Fruit fly (Drosophila melanogaster): ENCODE measurements around the gene CG1309.
A peak's percentile ranks its signal among the peaks of the same experiment; 100 is the strongest.

Gene CG1309

DNA sequence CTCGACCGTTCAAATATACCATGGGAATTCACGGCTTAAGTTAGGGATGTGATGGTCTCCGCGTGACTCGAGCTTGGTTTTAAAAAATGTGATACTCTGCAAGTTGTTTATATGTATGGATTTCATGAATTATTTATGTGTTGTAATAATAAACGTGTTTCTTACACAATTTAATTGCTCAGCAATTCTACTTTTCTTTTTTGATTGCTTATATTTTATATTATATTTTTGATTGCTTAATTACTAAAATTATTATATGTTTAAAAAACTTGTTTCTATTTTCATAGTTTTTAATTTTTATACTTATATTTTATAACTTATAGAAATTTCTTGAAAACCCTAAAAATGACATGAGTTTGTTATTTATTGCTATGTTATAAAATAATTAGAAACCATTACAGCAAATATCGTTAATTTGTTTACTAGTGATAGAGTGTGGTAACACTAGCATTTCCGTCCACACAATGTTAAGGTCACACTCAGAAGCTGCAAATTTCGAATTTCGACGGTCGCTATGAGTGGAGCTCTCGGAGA, 4.9 kb upstream of the CG1309 start, which contains the start of the genes ago and CG1265 (continued):
- TF ChIP-seq spab (GFP tag; optimal IDR thresholded peaks at IDR 0.05) (no peak), achi (GFP tag; optimal IDR thresholded peaks at IDR 0.05) (peak; percentile 39), CG10631 (GFP tag; optimal IDR thresholded peaks at IDR 0.05) (peak; percentile 61), pdm3 (GFP tag; optimal IDR thresholded peaks at IDR 0.05) (peak; percentile 21), net (GFP tag; optimal IDR thresholded peaks at IDR 0.05) (no peak), CG11902 (GFP tag; optimal IDR thresholded peaks at IDR 0.05) (peak; percentile 4), CG31627 (GFP tag; optimal IDR thresholded peaks at IDR 0.05) (peak; percentile 37), cyc (GFP tag; optimal IDR thresholded peaks at IDR 0.05) (peak; percentile 18)

DNA sequence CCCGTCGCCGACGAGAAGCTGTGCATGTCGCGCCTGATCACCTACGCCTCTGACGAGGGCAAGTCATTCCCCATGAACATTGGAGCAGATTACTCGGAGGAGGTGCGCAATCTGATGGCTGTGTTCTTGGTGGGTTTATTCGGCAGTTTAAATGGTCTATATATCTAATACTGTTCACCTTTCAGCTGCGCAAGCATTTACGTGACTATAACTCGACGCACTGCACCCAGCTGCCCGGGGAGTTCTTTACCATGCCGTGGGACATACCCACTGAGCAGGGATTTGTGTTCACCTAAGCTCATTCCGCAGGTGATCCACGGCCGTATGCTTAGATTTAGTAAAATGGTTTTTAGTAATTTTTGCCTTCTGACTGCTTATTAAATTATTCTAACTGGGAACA, 1.9 kb downstream of the CG1309 start:
- no peak for TF ChIP-seq CG34406 (GFP tag; optimal IDR thresholded peaks at IDR 0.05)
- no peak for TF ChIP-seq achi (GFP tag; optimal IDR thresholded peaks at IDR 0.05)
- TF ChIP-seq CG3032 (tag; optimal IDR thresholded peaks at IDR 0.05) = no peak
- no peak for TF ChIP-seq topi (GFP tag; optimal IDR thresholded peaks at IDR 0.05)
- no peak for TF ChIP-seq CG6792 (GFP tag; optimal IDR thresholded peaks at IDR 0.05)
- TF ChIP-seq CG3919 (GFP tag; optimal IDR thresholded peaks at IDR 0.05) = no peak
- TF ChIP-seq Lpt (GFP tag; optimal IDR thresholded peaks at IDR 0.05) = no peak
- no peak for TF ChIP-seq eg (GFP tag; IDR thresholded peaks at IDR 0.05)
- no peak for TF ChIP-seq CG6276 (GFP tag; optimal IDR thresholded peaks at IDR 0.05)
- no peak for TF ChIP-seq pdm3 (GFP tag; optimal IDR thresholded peaks at IDR 0.05)
- no peak for TF ChIP-seq net (GFP tag; optimal IDR thresholded peaks at IDR 0.05)
- no peak for TF ChIP-seq Sox102F (GFP tag; optimal IDR thresholded peaks at IDR 0.05)
- TF ChIP-seq CG15336 (GFP tag; IDR thresholded peaks at IDR 0.05) = no peak
- TF ChIP-seq CG16779 (tag; optimal IDR thresholded peaks at IDR 0.05) = no peak

DNA sequence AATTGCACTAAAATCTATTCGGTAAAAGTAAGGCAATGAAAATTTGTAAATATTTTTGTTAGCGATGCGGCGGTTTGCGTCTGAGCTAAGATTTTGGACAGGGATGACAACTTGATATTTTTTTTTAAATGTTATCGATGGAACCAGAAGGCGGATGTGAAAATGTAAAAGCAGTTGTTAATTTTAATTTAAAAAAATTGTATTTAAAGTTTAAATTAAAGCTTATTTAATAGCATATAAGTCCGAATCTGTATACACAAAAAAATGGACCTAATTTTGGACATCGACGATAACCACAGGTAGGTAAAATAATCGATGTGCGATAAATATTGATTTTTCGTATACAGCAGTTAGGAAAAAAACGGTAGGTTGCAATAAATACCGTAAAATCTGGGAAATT, 3.2 kb downstream of the CG1309 start, which contains the start of the genes CG11586 and VhaM9.7-a:
Gene CG11586 (minus strand): TSS at position 87 of the 400 bp plus-strand sequence.
Gene VhaM9.7-a (plus strand): TSS at position 322 of the 400 bp plus-strand sequence.
- TF ChIP-seq fkh (GFP tag; optimal IDR thresholded peaks at IDR 0.05) (peak; percentile 58), Eip78C (GFP tag) (peak; percentile 81), CG31627 (GFP tag; optimal IDR thresholded peaks at IDR 0.05) (peak; percentile 12), achi (GFP tag; optimal IDR thresholded peaks at IDR 0.05) (peak; percentile 20), Hr39 (GFP tag; optimal IDR thresholded peaks at IDR 0.05) (peak; percentile 5), dsx (GFP tag; optimal IDR thresholded peaks at IDR 0.05; ENCODE audit: poor library complexity, severe bottlenecking) (no peak), lz (GFP tag; optimal IDR thresholded peaks at IDR 0.05) (peak; percentile 9), pdm3 (GFP tag; optimal IDR thresholded peaks at IDR 0.05) (peak; percentile 14), acj6 (GFP tag; optimal IDR thresholded peaks at IDR 0.05) (peak; percentile 27), CG10631 (GFP tag; optimal IDR thresholded peaks at IDR 0.05) (no peak), esn (GFP tag; optimal IDR thresholded peaks at IDR 0.05) (peak; percentile 48), CG6808 (GFP tag; optimal IDR thresholded peaks at IDR 0.05) (no peak), Hr4 (GFP tag; optimal IDR thresholded peaks at IDR 0.05) (peak; percentile 10)

DNA sequence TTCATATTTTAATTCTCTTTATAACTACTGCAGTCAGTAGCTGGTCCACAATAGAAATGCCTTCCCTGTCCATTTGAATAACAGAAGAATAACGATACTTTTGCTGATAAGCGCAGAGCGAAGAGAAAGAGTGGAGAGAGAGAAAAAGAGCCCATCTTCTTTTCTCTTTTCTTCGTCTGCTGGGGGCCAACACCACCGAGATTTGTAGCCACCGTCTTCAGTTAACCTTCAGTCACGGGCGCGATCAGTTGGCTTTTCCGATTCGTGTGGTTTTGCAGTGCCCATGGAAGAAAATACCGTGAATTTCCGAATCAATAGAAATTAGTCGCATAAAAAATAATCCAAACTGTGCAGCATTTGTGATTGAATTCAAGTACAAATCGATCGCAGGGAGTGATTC, 4.3 kb downstream of the CG1309 start, which contains the start of gene CG1273:
Gene CG1273 (plus strand): TSS at position 218 of the 400 bp plus-strand sequence.
- TF ChIP-seq esn (GFP tag; optimal IDR thresholded peaks at IDR 0.05) (peak; percentile 10), ss (GFP tag; optimal IDR thresholded peaks at IDR 0.05) (no peak)

DNA sequence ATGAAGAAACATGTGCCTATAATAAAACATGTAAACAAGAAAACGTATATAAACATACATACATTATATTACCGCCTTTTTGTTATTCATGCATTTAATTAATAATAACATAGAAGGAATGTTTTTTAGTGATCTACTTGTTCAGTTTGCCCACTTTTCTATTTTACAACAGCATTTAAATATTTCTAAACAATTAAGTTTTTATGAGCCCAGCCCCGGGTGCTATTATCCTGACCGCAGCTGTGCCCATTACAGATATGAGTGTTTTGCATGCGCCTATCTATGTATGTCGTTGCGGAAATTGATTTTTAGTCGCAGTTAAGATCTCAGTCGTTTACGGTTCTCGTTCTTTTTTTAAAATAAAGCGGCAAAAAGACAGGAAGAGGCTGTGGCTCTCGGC, 5.7 kb downstream of the CG1309 start:
- TF ChIP-seq CG32006 (GFP tag; optimal IDR thresholded peaks at IDR 0.05) = peak; percentile 33
- TF ChIP-seq Met (GFP tag; optimal IDR thresholded peaks at IDR 0.05) = no peak
- 0 out of 3 replicates have a peak, but pooled peaks have one; percentile 6 for TF ChIP-seq CG6163 (GFP tag; IDR thresholded peaks at IDR 0.05)
- no peak for TF ChIP-seq CG34406 (GFP tag; optimal IDR thresholded peaks at IDR 0.05)
- TF ChIP-seq Sox14 (GFP tag; optimal IDR thresholded peaks at IDR 0.05) = no peak
- peak; percentile 63 for TF ChIP-seq Eip78C (GFP tag)
- TF ChIP-seq Smox (GFP tag; optimal IDR thresholded peaks at IDR 0.05) = no peak
